Worm (Caenorhabditis elegans) whole organism, L2 larva: ENCODE measurements around the gene clec-179.

ENCODE experiments used
- C34F6.9 ChIP-seq: fragments of 150-350 bp; optimal IDR thresholded peaks from 2 replicates; lab custom pipeline; 2014; ENCODE audit warnings: missing biosample characterization, missing genetic modification characterization
- R02D3.7 ChIP-seq: fragments of 150-350 bp; optimal IDR thresholded peaks from 2 replicates; lab custom pipeline; 2014; ENCODE audit warnings: missing biosample characterization, missing genetic modification characterization
- Y55F3AM.14 ChIP-seq: fragments of 200-800 bp; sonication (Bioruptor generic); optimal IDR thresholded peaks from 2 replicates; lab custom pipeline; 2018; ENCODE audit warnings: mild to moderate bottlenecking, missing genetic modification characterization, missing compliant biosample characterization
- ZK546.5 ChIP-seq: sonication (generic microtip); optimal IDR thresholded peaks from 2 replicates; lab custom pipeline; 2017; ENCODE audit warnings: missing biosample characterization, missing genetic modification characterization
- aly-2 ChIP-seq: fragments of 150-350 bp; optimal IDR thresholded peaks from 2 replicates; lab custom pipeline; 2014; ENCODE audit warnings: missing biosample characterization, missing genetic modification characterization
- ama-1 ChIP-seq: fragments of 150-350 bp; optimal IDR thresholded peaks from 2 replicates; lab custom pipeline; 2018; ENCODE audit warnings: inconsistent platforms
- blmp-1 ChIP-seq: sonication (generic microtip); optimal IDR thresholded peaks from 2 replicates; lab custom pipeline; 2017; ENCODE audit warnings: missing genetic modification characterization, mild to moderate bottlenecking, missing compliant biosample characterization, antibody characterized with exemption, moderate library complexity; ENCODE audit not compliant: insufficient read depth
- ceh-82 ChIP-seq: fragments of 150-350 bp; optimal IDR thresholded peaks from 2 replicates; lab custom pipeline; 2014; ENCODE audit warnings: missing biosample characterization, missing genetic modification characterization
- crh-2 ChIP-seq: sonication (generic microtip); optimal IDR thresholded peaks from 2 replicates; lab custom pipeline; 2017; ENCODE audit warnings: missing biosample characterization, missing genetic modification characterization
- dmd-4 ChIP-seq: sonication (generic microtip); optimal IDR thresholded peaks from 2 replicates; lab custom pipeline; 2017; ENCODE audit warnings: missing biosample characterization, missing genetic modification characterization
- egl-27 ChIP-seq: sonication (generic microtip); optimal IDR thresholded peaks from 3 replicates; lab custom pipeline; 2017; ENCODE audit warnings: missing biosample characterization, missing genetic modification reagents, missing genetic modification characterization
- elt-3 ChIP-seq: sonication (generic microtip); optimal IDR thresholded peaks from 2 replicates; lab custom pipeline; 2017; ENCODE audit warnings: missing biosample characterization, missing genetic modification characterization
- fos-1 ChIP-seq: fragments of 150-350 bp; optimal IDR thresholded peaks from 2 replicates; lab custom pipeline; 2014; ENCODE audit warnings: missing biosample characterization, missing genetic modification characterization
- gmeb-1 ChIP-seq: fragments of 150-350 bp; optimal IDR thresholded peaks from 2 replicates; lab custom pipeline; 2014; ENCODE audit warnings: missing biosample characterization, missing genetic modification characterization
- lin-11 ChIP-seq: fragments of 150-350 bp; sonication (generic microtip); optimal IDR thresholded peaks from 2 replicates; lab custom pipeline; 2014; ENCODE audit warnings: missing biosample characterization, missing genetic modification characterization, inconsistent platforms, mixed read lengths
- lin-13 ChIP-seq: fragments of 150-350 bp; optimal IDR thresholded peaks from 2 replicates; lab custom pipeline; 2014; ENCODE audit warnings: missing biosample characterization, missing genetic modification reagents, missing genetic modification characterization
- lin-39 ChIP-seq: fragments of 150-350 bp; optimal IDR thresholded peaks from 2 replicates; lab custom pipeline; 2014; ENCODE audit warnings: missing biosample characterization, missing genetic modification reagents, missing genetic modification characterization
- lsy-2 ChIP-seq, 2 experiments: fragments of 150-350 bp in 1 of 2; sonication (generic microtip) in 1 of 2; optimal IDR thresholded peaks; 2 replicates each; lab custom pipeline; 2014 to 2017; ENCODE audit warnings: missing biosample characterization in 2 of 2, missing genetic modification characterization in 2 of 2
- mab-5 ChIP-seq: fragments of 150-350 bp; optimal IDR thresholded peaks from 2 replicates; lab custom pipeline; 2014; ENCODE audit warnings: missing biosample characterization, missing genetic modification characterization
- mbf-1 ChIP-seq: sonication (generic microtip); optimal IDR thresholded peaks from 2 replicates; lab custom pipeline; 2017; ENCODE audit warnings: missing biosample characterization, missing genetic modification characterization
- mdl-1 ChIP-seq, 2 experiments: fragments of 150-350 bp in 1 of 2; sonication (generic microtip) in 1 of 2; optimal IDR thresholded peaks; 2 replicates each; lab custom pipeline; 2017; ENCODE audit warnings: missing biosample characterization in 2 of 2, missing genetic modification characterization in 2 of 2
- nhr-10 ChIP-seq: sonication (generic microtip); optimal IDR thresholded peaks from 2 replicates; lab custom pipeline; 2017; ENCODE audit warnings: missing biosample characterization, missing genetic modification characterization
- nhr-11 ChIP-seq: fragments of 150-350 bp; optimal IDR thresholded peaks from 2 replicates; lab custom pipeline; 2014; ENCODE audit warnings: missing biosample characterization, missing genetic modification characterization
- nhr-12 ChIP-seq: fragments of 150-350 bp; optimal IDR thresholded peaks from 2 replicates; lab custom pipeline; 2014; ENCODE audit warnings: missing biosample characterization, missing genetic modification characterization
- nhr-129 ChIP-seq: fragments of 150-350 bp; optimal IDR thresholded peaks from 2 replicates; lab custom pipeline; 2014; ENCODE audit warnings: missing biosample characterization, missing genetic modification characterization
- nhr-21 ChIP-seq: fragments of 150-350 bp; optimal IDR thresholded peaks from 2 replicates; lab custom pipeline; 2014; ENCODE audit warnings: missing biosample characterization, missing genetic modification characterization
- nhr-23 ChIP-seq: fragments of 150-350 bp; optimal IDR thresholded peaks from 2 replicates; lab custom pipeline; 2014; ENCODE audit warnings: missing biosample characterization, missing genetic modification reagents, missing genetic modification characterization
- nhr-237 ChIP-seq: fragments of 150-350 bp; optimal IDR thresholded peaks from 2 replicates; lab custom pipeline; 2014; ENCODE audit warnings: missing biosample characterization, missing genetic modification characterization
- nhr-25 ChIP-seq: fragments of 150-350 bp; sonication (generic microtip); optimal IDR thresholded peaks from 3 replicates; lab custom pipeline; 2014; ENCODE audit warnings: missing biosample characterization, missing genetic modification characterization
- nhr-6 ChIP-seq: fragments of 150-350 bp; optimal IDR thresholded peaks from 2 replicates; lab custom pipeline; 2014; ENCODE audit warnings: missing biosample characterization, missing genetic modification characterization
- nhr-77 ChIP-seq: fragments of 150-350 bp; optimal IDR thresholded peaks from 2 replicates; lab custom pipeline; 2014; ENCODE audit warnings: missing biosample characterization, missing genetic modification characterization
- peb-1 ChIP-seq: fragments of 150-350 bp; optimal IDR thresholded peaks from 2 replicates; lab custom pipeline; 2014; ENCODE audit warnings: missing biosample characterization, missing genetic modification characterization
- sem-4 ChIP-seq: fragments of 150-350 bp; optimal IDR thresholded peaks from 2 replicates; lab custom pipeline; 2014; ENCODE audit warnings: missing biosample characterization, missing genetic modification reagents, missing genetic modification characterization
- sma-3 ChIP-seq: sonication (generic microtip); optimal IDR thresholded peaks from 2 replicates; lab custom pipeline; 2016; ENCODE audit warnings: missing genetic modification reagents, missing genetic modification characterization, missing compliant biosample characterization
- sma-9 ChIP-seq, 2 experiments: fragments of 150-350 bp in 1 of 2; sonication (generic microtip) in 1 of 2; optimal IDR thresholded peaks; 2 replicates each; lab custom pipeline; 2014 to 2016; ENCODE audit warnings: missing genetic modification characterization in 2 of 2, mild to moderate bottlenecking in 1 of 2, missing biosample characterization in 1 of 2, missing compliant biosample characterization in 1 of 2, missing genetic modification reagents in 1 of 2, moderate library complexity in 1 of 2
- snpc-4 ChIP-seq: fragments of 150-350 bp; optimal IDR thresholded peaks from 2 replicates; lab custom pipeline; 2014; ENCODE audit warnings: missing biosample characterization, missing genetic modification characterization
- unc-39 ChIP-seq: fragments of 150-350 bp; optimal IDR thresholded peaks from 2 replicates; lab custom pipeline; 2014; ENCODE audit warnings: missing biosample characterization, missing genetic modification characterization
- unc-55 ChIP-seq: fragments of 150-350 bp; sonication (generic microtip); optimal IDR thresholded peaks from 3 replicates; lab custom pipeline; 2014; ENCODE audit warnings: missing biosample characterization, missing genetic modification reagents, missing genetic modification characterization
- unc-62 ChIP-seq: fragments of 150-350 bp; optimal IDR thresholded peaks from 2 replicates; lab custom pipeline; 2014; ENCODE audit warnings: missing biosample characterization, missing genetic modification reagents, missing genetic modification characterization
- zag-1 ChIP-seq: fragments of 150-350 bp; optimal IDR thresholded peaks from 2 replicates; lab custom pipeline; 2014; ENCODE audit warnings: missing biosample characterization, missing genetic modification characterization
- ztf-1 ChIP-seq: fragments of 200-800 bp; sonication (Bioruptor generic); conservative IDR thresholded peaks from 2 replicates; pipeline ENCODE4 v1.3.6; 2022; ENCODE audit warnings: missing genetic modification characterization, missing compliant biosample characterization

The clec-179 gene

ce11 chrIV:7171222-7171621 lies 13.3 kb downstream of the clec-179 start, which contains the start of gene str-220:
Gene str-220, minus strand, starts transcription at chrIV:7171322.
- TF ChIP-seq nhr-21 (no peak), zag-1 (tag; lab: Kevin White, UChicago) (no peak), nhr-25 (no peak), nhr-237 (no peak), snpc-4 (tag; lab: Kevin White, UChicago) (no peak), elt-3 (tag; lab: Kevin White, UChicago) (no peak), fos-1 (tag; lab: Kevin White, UChicago) (no peak), peb-1 (no peak), unc-62 (no peak), dmd-4 (tag; lab: Kevin White, UChicago) (no peak), nhr-129 (tag; lab: Kevin White, UChicago) (no peak), lin-39 (tag; lab: Kevin White, UChicago) (no peak), mbf-1 (tag; lab: Kevin White, UChicago) (no peak), nhr-10 (tag; lab: Kevin White, UChicago) (no peak), lsy-2 (tag; optimal IDR thresholded peaks at IDR 0.05; lab: Kevin White, UChicago) (no peak), sem-4 (tag; lab: Kevin White, UChicago) (no peak), nhr-77 (tag; lab: Kevin White, UChicago) (no peak), sma-3 (GFP tag; lab: Kevin White, UChicago) (no peak), Y55F3AM.14 (no peak), crh-2 (tag; lab: Kevin White, UChicago) (no peak)

- no peak for TF ChIP-seq blmp-1 (tag; lab: Kevin White, UChicago)
- TF ChIP-seq lin-13 (GFP tag; lab: Kevin White, UChicago), result peak; percentile 1
- peak; percentile 70 for TF ChIP-seq C34F6.9 (tag; lab: Kevin White, UChicago)
- TF ChIP-seq lsy-2 (tag; optimal IDR thresholded peaks at IDR 0.05; lab: Kevin White, UChicago), result no peak
- no peak for TF ChIP-seq nhr-25
- peak; percentile 43 for TF ChIP-seq crh-2 (tag; lab: Kevin White, UChicago)
- no peak for TF ChIP-seq lin-11 (tag; lab: Kevin White, UChicago)
- TF ChIP-seq nhr-129 (tag; lab: Kevin White, UChicago), result peak; percentile 0
- peak; percentile 31 for TF ChIP-seq unc-55 (GFP tag; lab: Kevin White, UChicago)
- peak; percentile 5 for TF ChIP-seq sma-3 (GFP tag; lab: Kevin White, UChicago)
- TF ChIP-seq aly-2 (tag; lab: Kevin White, UChicago), result no peak
- TF ChIP-seq mbf-1 (tag; lab: Kevin White, UChicago), result no peak
- no peak for TF ChIP-seq ceh-82
These were observed 16.3 kb downstream of the clec-179 start, which contains the start of gene skr-16 for ce11 chrIV:7167983-7168760. Gene skr-16, plus strand, starts transcription at chrIV:7168710.

- TF ChIP-seq gmeb-1 (tag; lab: Kevin White, UChicago) (no peak), elt-3 (tag; lab: Kevin White, UChicago) (no peak), crh-2 (tag; lab: Kevin White, UChicago) (no peak), mab-5 (tag; lab: Kevin White, UChicago) (no peak), lin-39 (tag; lab: Kevin White, UChicago) (no peak), peb-1 (no peak), sma-9 (GFP tag; optimal IDR thresholded peaks at IDR 0.05; lab: Kevin White, UChicago) (peak; percentile 36), sma-9 (tag; optimal IDR thresholded peaks at IDR 0.05; lab: Kevin White, UChicago) (no peak), nhr-11 (tag; lab: Kevin White, UChicago) (no peak), unc-55 (GFP tag; lab: Kevin White, UChicago) (peak; percentile 55), unc-39 (tag; lab: Kevin White, UChicago) (no peak), aly-2 (tag; lab: Kevin White, UChicago) (no peak), mbf-1 (tag; lab: Kevin White, UChicago) (no peak), nhr-6 (tag; lab: Kevin White, UChicago) (no peak), unc-62 (no peak), nhr-12 (tag; lab: Kevin White, UChicago) (no peak), nhr-23 (no peak), lsy-2 (tag; optimal IDR thresholded peaks at IDR 0.05; lab: Kevin White, UChicago) (peak in 1 of 2 experiments; percentile 48), C34F6.9 (tag; lab: Kevin White, UChicago) (peak; percentile 62), egl-27 (no peak), blmp-1 (tag; lab: Kevin White, UChicago) (no peak), R02D3.7 (tag; lab: Kevin White, UChicago) (no peak), nhr-21 (no peak), nhr-129 (tag; lab: Kevin White, UChicago) (peak; percentile 26), ZK546.5 (no peak), mdl-1 (tag; optimal IDR thresholded peaks at IDR 0.05; lab: Kevin White, UChicago) (peak in 1 of 2 experiments; percentile 37), nhr-77 (tag; lab: Kevin White, UChicago) (no peak), lin-13 (GFP tag; lab: Kevin White, UChicago) (no peak), ztf-1 (no peak), ama-1 (lab: Kevin White, UChicago) (no peak), dmd-4 (tag; lab: Kevin White, UChicago) (no peak), nhr-10 (tag; lab: Kevin White, UChicago) (no peak), zag-1 (tag; lab: Kevin White, UChicago) (no peak)
These were observed 17.9 kb downstream of the clec-179 start, which contains the start of gene C42D4.18 for ce11 chrIV:7166553-7166952. Gene C42D4.18, plus strand, starts transcription at chrIV:7166783.
